Worm (Caenorhabditis elegans): ENCODE results near the gene B0403.6.

- no peak for TF ChIP-seq ceh-19 (GFP tag; optimal IDR thresholded peaks at IDR 0.05)
- TF ChIP-seq sox-2 (GFP tag; IDR thresholded peaks at IDR 0.05) = no peak
- TF ChIP-seq elt-4 (tag; optimal IDR thresholded peaks at IDR 0.05) = no peak
- TF ChIP-seq T23F11.4 (GFP tag; optimal IDR thresholded peaks at IDR 0.05) = no peak
- TF ChIP-seq ets-4 (tag; optimal IDR thresholded peaks at IDR 0.05) = no peak
- TF ChIP-seq dmd-4 (tag; optimal IDR thresholded peaks at IDR 0.05; ENCODE audit: borderline replicate concordance) = no peak
- TF ChIP-seq dve-1 (tag; optimal IDR thresholded peaks at IDR 0.05) = no peak
- no peak for TF ChIP-seq ceh-9 (tag; optimal IDR thresholded peaks at IDR 0.05)
- no peak for TF ChIP-seq F13H6.1 (tag; optimal IDR thresholded peaks at IDR 0.05)
- no peak for TF ChIP-seq pag-3 (tag; optimal IDR thresholded peaks at IDR 0.05; ENCODE audit: borderline replicate concordance)
Observed at ce11 chrX:7066003-7066402, 9.1 kb downstream of the B0403.6 start.
